Fruit fly (Drosophila melanogaster) whole organism, embryonic: ENCODE results near the gene Lmpt.

ENCODE experiments used
- Adf1 ChIP-seq: fragments of 200-800 bp; sonication (Bioruptor generic); IDR thresholded peaks from 2 replicates; pipeline ENCODE4 v1.3.6; 2022; ENCODE audit warnings: missing biosample characterization, missing genetic modification characterization
- Atf3 ChIP-seq: fragments of 200-800 bp; sonication (Bioruptor generic); optimal IDR thresholded peaks from 3 replicates; lab custom pipeline; 2016; ENCODE audit warnings: missing biosample characterization, missing genetic modification characterization
- Bgb ChIP-seq: fragments of 200-800 bp; sonication (Bioruptor generic); IDR thresholded peaks from 2 replicates; pipeline ENCODE4 v1.3.6; 2022; ENCODE audit warnings: missing biosample characterization, missing genetic modification characterization; ENCODE audit not compliant: partially characterized antibody
- CG10959 ChIP-seq: fragments of 200-800 bp; sonication (Bioruptor generic); IDR thresholded peaks from 2 replicates; pipeline ENCODE4 v1.3.6; 2022; ENCODE audit warnings: missing biosample characterization, missing genetic modification characterization
- CG10979 ChIP-seq: fragments of 200-800 bp; sonication (Bioruptor generic); optimal IDR thresholded peaks from 2 replicates; lab custom pipeline; 2018; ENCODE audit warnings: missing biosample characterization, mild to moderate bottlenecking, missing genetic modification characterization, moderate library complexity
- CG11695 ChIP-seq: fragments of 200-800 bp; sonication (Bioruptor generic); IDR thresholded peaks from 3 replicates; pipeline ENCODE4 v1.3.6; 2022; ENCODE audit warnings: missing biosample characterization, missing genetic modification characterization
- CG13287 ChIP-seq: fragments of 200-800 bp; sonication (Bioruptor generic); IDR thresholded peaks from 2 replicates; pipeline ENCODE4 v1.3.6; 2022; ENCODE audit warnings: missing biosample characterization, missing genetic modification characterization; ENCODE audit not compliant: partially characterized antibody
- CG1602 ChIP-seq: fragments of 200-800 bp; sonication (Bioruptor generic); optimal IDR thresholded peaks from 3 replicates; lab custom pipeline; 2016; ENCODE audit warnings: missing biosample characterization, missing genetic modification characterization
- CG17385 ChIP-seq: fragments of 200-800 bp; sonication (Bioruptor generic); optimal IDR thresholded peaks from 3 replicates; lab custom pipeline; 2018; ENCODE audit warnings: missing biosample characterization, mild to moderate bottlenecking, missing genetic modification characterization
- CG17612 ChIP-seq: fragments of 200-800 bp; sonication (Bioruptor generic); IDR thresholded peaks from 2 replicates; pipeline ENCODE4 v1.3.6; 2022; ENCODE audit warnings: missing biosample characterization, missing genetic modification characterization
- CG31388 ChIP-seq: fragments of 200-800 bp; sonication (Bioruptor generic); optimal IDR thresholded peaks from 2 replicates; lab custom pipeline; 2016; ENCODE audit warnings: missing biosample characterization, missing genetic modification characterization
- CG32532 ChIP-seq: fragments of 200-800 bp; sonication (Bioruptor generic); IDR thresholded peaks from 2 replicates; pipeline ENCODE4 v1.3.6; 2022; ENCODE audit warnings: missing biosample characterization, missing genetic modification characterization
- CG34422 ChIP-seq: fragments of 200-800 bp; sonication (Bioruptor generic); IDR thresholded peaks from 3 replicates; pipeline ENCODE4 v1.3.6; 2022; ENCODE audit warnings: missing biosample characterization, missing genetic modification characterization
- CG3995 ChIP-seq: fragments of 200-800 bp; sonication (Bioruptor generic); optimal IDR thresholded peaks from 3 replicates; lab custom pipeline; 2016; ENCODE audit warnings: missing biosample characterization, missing genetic modification characterization
- CG4404 ChIP-seq: fragments of 200-800 bp; sonication (Bioruptor generic); IDR thresholded peaks from 2 replicates; pipeline ENCODE4 v1.3.6; 2022; ENCODE audit warnings: missing biosample characterization, missing genetic modification characterization
- CG6175 ChIP-seq: fragments of 200-800 bp; sonication (Bioruptor generic); IDR thresholded peaks from 3 replicates; pipeline ENCODE4 v1.3.6; 2022; ENCODE audit warnings: missing biosample characterization, missing genetic modification characterization
- CG7786 ChIP-seq: fragments of 200-800 bp; sonication (Bioruptor generic); optimal IDR thresholded peaks from 2 replicates; lab custom pipeline; 2016; ENCODE audit warnings: missing biosample characterization, missing genetic modification characterization
- CG7839 ChIP-seq: fragments of 200-800 bp; sonication (Bioruptor generic); optimal IDR thresholded peaks from 3 replicates; lab custom pipeline; 2018; ENCODE audit warnings: missing biosample characterization, mild to moderate bottlenecking, missing genetic modification characterization, moderate library complexity
- CG8478 ChIP-seq: fragments of >200 bp; optimal IDR thresholded peaks from 2 replicates; lab custom pipeline; 2018
- Camta ChIP-seq: fragments of 200-800 bp; sonication (Bioruptor generic); optimal IDR thresholded peaks from 2 replicates; lab custom pipeline; 2016; ENCODE audit warnings: missing biosample characterization, missing genetic modification characterization
- D19A ChIP-seq: fragments of 200-800 bp; optimal IDR thresholded peaks from 3 replicates; lab custom pipeline; 2019; ENCODE audit warnings: missing biosample characterization, mild to moderate bottlenecking, missing genetic modification characterization, moderate library complexity
- Dfd ChIP-seq, 2 experiments: fragments of >200 bp; optimal IDR thresholded peaks; 2 replicates each; lab custom pipeline; 2017; ENCODE audit warnings: missing biosample characterization in 2 of 2, missing genetic modification characterization in 2 of 2
- Dll ChIP-seq: fragments of 200-800 bp; sonication (Bioruptor generic); IDR thresholded peaks from 4 replicates; pipeline ENCODE4 v1.3.6; 2022; ENCODE audit warnings: missing biosample characterization, missing genetic modification characterization; ENCODE audit not compliant: partially characterized antibody
- Myb ChIP-seq: fragments of 200-800 bp; sonication (Bioruptor generic); optimal IDR thresholded peaks from 2 replicates; lab custom pipeline; 2016; ENCODE audit warnings: missing biosample characterization, missing genetic modification characterization
- NfI ChIP-seq: fragments of 200-800 bp; sonication (Bioruptor generic); optimal IDR thresholded peaks from 3 replicates; lab custom pipeline; 2018; ENCODE audit warnings: missing biosample characterization, mild to moderate bottlenecking, missing genetic modification characterization, moderate library complexity
- Ravus ChIP-seq: fragments of 200-800 bp; sonication (Bioruptor generic); IDR thresholded peaks from 2 replicates; pipeline ENCODE4 v1.3.6; 2022; ENCODE audit warnings: missing biosample characterization, missing genetic modification characterization
- Usf ChIP-seq: fragments of 200-800 bp; sonication (Bioruptor generic); optimal IDR thresholded peaks from 2 replicates; lab custom pipeline; 2017; ENCODE audit warnings: missing genotype, missing biosample characterization, missing genetic modification characterization
- ara ChIP-seq: fragments of 200-800 bp; sonication (Bioruptor generic); IDR thresholded peaks from 2 replicates; pipeline ENCODE4 v1.3.6; 2022; ENCODE audit warnings: missing biosample characterization, missing genetic modification characterization
- bbx ChIP-seq: fragments of 200-800 bp; sonication (Bioruptor generic); IDR thresholded peaks from 2 replicates; pipeline ENCODE4 v1.3.6; 2022; ENCODE audit warnings: missing biosample characterization, missing genetic modification characterization; ENCODE audit not compliant: partially characterized antibody
- cas ChIP-seq: fragments of 200-800 bp; sonication (Bioruptor generic); IDR thresholded peaks from 2 replicates; pipeline ENCODE4 v1.3.6; 2022; ENCODE audit warnings: missing biosample characterization, missing genetic modification characterization
- chinmo ChIP-seq: fragments of 200-800 bp; sonication (Bioruptor generic); IDR thresholded peaks from 4 replicates; pipeline ENCODE4 v1.3.6; 2022; ENCODE audit warnings: missing biosample characterization, missing genetic modification characterization; ENCODE audit not compliant: partially characterized antibody
- chm ChIP-seq: fragments of 200-800 bp; sonication (Bioruptor generic); IDR thresholded peaks from 2 replicates; pipeline ENCODE4 v1.3.6; 2022; ENCODE audit warnings: missing biosample characterization, missing genetic modification characterization
- crc ChIP-seq: fragments of 200-800 bp; sonication (Bioruptor generic); optimal IDR thresholded peaks from 2 replicates; lab custom pipeline; 2016; ENCODE audit warnings: missing biosample characterization, missing genetic modification characterization
- crol ChIP-seq: fragments of 200-800 bp; sonication (Bioruptor generic); IDR thresholded peaks from 2 replicates; pipeline ENCODE4 v1.3.6; 2022; ENCODE audit warnings: missing biosample characterization, missing genetic modification characterization
- dmrt99B ChIP-seq: fragments of 200-800 bp; sonication (Bioruptor generic); optimal IDR thresholded peaks from 2 replicates; lab custom pipeline; 2018; ENCODE audit warnings: missing biosample characterization, mild to moderate bottlenecking, missing genetic modification characterization, moderate library complexity
- en ChIP-seq: fragments of 200-800 bp; sonication (Bioruptor generic); optimal IDR thresholded peaks from 2 replicates; lab custom pipeline; 2016; ENCODE audit warnings: missing biosample characterization, missing genetic modification characterization
- fru ChIP-seq: fragments of >200 bp; optimal IDR thresholded peaks from 2 replicates; lab custom pipeline; 2017
- ftz-f1 ChIP-seq: fragments of 200-800 bp; sonication (Bioruptor generic); optimal IDR thresholded peaks from 2 replicates; lab custom pipeline; 2016; ENCODE audit warnings: missing biosample characterization, missing genetic modification characterization
- gem ChIP-seq: fragments of 200-800 bp; sonication (Bioruptor generic); optimal IDR thresholded peaks from 2 replicates; lab custom pipeline; 2019; ENCODE audit warnings: missing biosample characterization, mild to moderate bottlenecking, missing genetic modification characterization, moderate library complexity
- ind ChIP-seq: fragments of 200-800 bp; sonication (Bioruptor generic); optimal IDR thresholded peaks from 3 replicates; lab custom pipeline; 2016; ENCODE audit warnings: missing biosample characterization, missing genetic modification characterization
- inv ChIP-seq: fragments of 200-800 bp; sonication (Bioruptor generic); IDR thresholded peaks from 2 replicates; pipeline ENCODE4 v1.3.6; 2022; ENCODE audit warnings: missing biosample characterization, missing genetic modification characterization; ENCODE audit not compliant: partially characterized antibody
- lab ChIP-seq: fragments of 200-800 bp; sonication (Bioruptor generic); optimal IDR thresholded peaks from 3 replicates; lab custom pipeline; 2017; ENCODE audit warnings: missing biosample characterization, missing genetic modification characterization, mild to moderate bottlenecking, moderate library complexity, missing genetic modification reagents
- repo ChIP-seq: fragments of 200-800 bp; sonication (Bioruptor generic); optimal IDR thresholded peaks from 2 replicates; lab custom pipeline; 2016; ENCODE audit warnings: missing biosample characterization, missing genetic modification characterization
- ro ChIP-seq: fragments of 200-800 bp; sonication (Bioruptor generic); IDR thresholded peaks from 2 replicates; pipeline ENCODE4 v1.3.6; 2022; ENCODE audit warnings: missing biosample characterization, missing genetic modification characterization
- sens-2 ChIP-seq: fragments of 200-800 bp; sonication (Bioruptor generic); IDR thresholded peaks from 2 replicates; pipeline ENCODE4 v1.3.6; 2022; ENCODE audit warnings: missing biosample characterization, missing genetic modification characterization
- trem ChIP-seq: fragments of 200-800 bp; optimal IDR thresholded peaks from 3 replicates; lab custom pipeline; 2019; ENCODE audit warnings: missing biosample characterization, mild to moderate bottlenecking, missing genetic modification characterization, moderate library complexity
- wek ChIP-seq: fragments of 200-800 bp; sonication (Bioruptor generic); optimal IDR thresholded peaks from 3 replicates; lab custom pipeline; 2018; ENCODE audit warnings: missing biosample characterization, mild to moderate bottlenecking, missing genetic modification characterization, moderate library complexity

Lmpt gene

dm6 chr3L:16956003-16956767, 91.1 kb downstream of the Lmpt start (continued):
- TF ChIP-seq cas (no peak), dmrt99B (tag; lab: Kevin White, UChicago) (no peak), Dll (no peak), Bgb (GFP tag; lab: Robert Waterston, UW) (no peak), ftz-f1 (GFP tag; lab: Kevin White, UChicago) (peak; percentile 7), inv (GFP tag; lab: Robert Waterston, UW) (no peak), repo (GFP tag; lab: Kevin White, UChicago) (no peak), CG7839 (tag; lab: Kevin White, UChicago) (no peak), en (GFP tag; lab: Kevin White, UChicago) (no peak), CG10979 (tag; lab: Kevin White, UChicago) (no peak), CG17385 (GFP tag; lab: Kevin White, UChicago) (peak; percentile 48), chinmo (peak; percentile 67; the same call in 1 of the 4 replicates), ind (no peak), Adf1 (no peak), trem (tag; lab: Kevin White, UChicago) (no peak), CG6175 (GFP tag; lab: Robert Waterston, UW) (no peak), CG13287 (GFP tag; lab: Robert Waterston, UW) (no peak), CG17612 (GFP tag; lab: Robert Waterston, UW) (no peak), CG4404 (GFP tag; lab: Robert Waterston, UW) (no peak), CG3995 (no peak), Camta (GFP tag; lab: Kevin White, UChicago) (no peak), D19A (tag; lab: Kevin White, UChicago) (peak; percentile 92), bbx (GFP tag; lab: Robert Waterston, UW) (0 out of 2 replicates have a peak, but pooled peaks have one; percentile 18), Dfd (GFP tag; optimal IDR thresholded peaks at IDR 0.05; lab: Kevin White, UChicago) (no peak), Ravus (no peak), fru (lab: Kevin White, UChicago) (no peak), CG31388 (GFP tag; lab: Kevin White, UChicago) (no peak), gem (tag; lab: Kevin White, UChicago) (no peak), CG1602 (GFP tag; lab: Kevin White, UChicago) (no peak), NfI (GFP tag; lab: Kevin White, UChicago) (no peak), lab (GFP tag; lab: Kevin White, UChicago) (no peak), CG7786 (no peak), ara (GFP tag; lab: Robert Waterston, UW) (no peak), Atf3 (GFP tag; lab: Kevin White, UChicago) (no peak), crol (peak; percentile 68), chm (GFP tag; lab: Robert Waterston, UW) (0 out of 2 replicates have a peak, but pooled peaks have one; percentile 14), sens-2 (GFP tag; lab: Robert Waterston, UW) (no peak), Usf (GFP tag; lab: Kevin White, UChicago) (no peak), Myb (GFP tag; lab: Kevin White, UChicago) (no peak), wek (no peak), ro (GFP tag; lab: Robert Waterston, UW) (no peak), CG10959 (no peak), CG32532 (no peak), CG8478 (no peak), CG11695 (GFP tag; lab: Robert Waterston, UW) (0 out of 3 replicates have a peak, but pooled peaks have one; percentile 7), crc (GFP tag; lab: Kevin White, UChicago) (no peak), CG34422 (GFP tag; lab: Robert Waterston, UW) (no peak)
